Worm (Caenorhabditis elegans): ENCODE results near the gene T13B5.9.

T13B5.9 gene

DNA sequence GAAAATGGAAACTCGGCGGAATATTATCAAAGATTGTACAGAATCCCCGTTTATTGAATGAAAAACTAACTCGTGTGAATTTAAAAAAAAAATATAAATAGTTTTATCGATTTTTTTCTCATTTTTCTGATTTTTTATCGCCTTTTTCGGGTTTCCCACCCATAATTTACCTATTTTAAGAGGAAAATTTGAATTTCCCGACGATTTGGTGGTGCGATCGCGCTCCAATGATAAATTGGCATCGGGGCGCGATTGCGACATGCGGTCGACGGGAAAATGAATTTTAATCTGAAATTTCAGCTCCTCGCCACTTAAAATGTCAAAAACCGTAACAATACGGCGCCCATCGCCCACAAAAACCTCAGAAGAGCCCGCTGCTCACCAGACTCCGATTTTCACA is 23.4 kb upstream of the T13B5.9 start, which contains the start of gene taf-6.1:
Gene taf-6.1 (plus strand): TSS at position 301 of the 400 bp plus-strand sequence.
- no peak for TF ChIP-seq zip-5 (tag; optimal IDR thresholded peaks at IDR 0.05)
- TF ChIP-seq K02D7.2 (tag; optimal IDR thresholded peaks at IDR 0.05): no peak
- TF ChIP-seq ceh-30 (tag; optimal IDR thresholded peaks at IDR 0.05): no peak
- TF ChIP-seq lin-11 (tag; optimal IDR thresholded peaks at IDR 0.05): no peak
- no peak for TF ChIP-seq ceh-14 (tag; optimal IDR thresholded peaks at IDR 0.05)
- no peak for TF ChIP-seq ahr-1 (tag; optimal IDR thresholded peaks at IDR 0.05)
- no peak for TF ChIP-seq ceh-31 (tag; optimal IDR thresholded peaks at IDR 0.05)
- no peak for TF ChIP-seq pha-2 (tag; optimal IDR thresholded peaks at IDR 0.05)
- TF ChIP-seq ztf-16 (tag; optimal IDR thresholded peaks at IDR 0.05): no peak
- TF ChIP-seq pag-3 (tag; optimal IDR thresholded peaks at IDR 0.05; ENCODE audit: borderline replicate concordance): no peak
- no peak for TF ChIP-seq tbx-2 (tag; optimal IDR thresholded peaks at IDR 0.05)
- no peak for TF ChIP-seq pqm-1 (tag; optimal IDR thresholded peaks at IDR 0.05)

DNA sequence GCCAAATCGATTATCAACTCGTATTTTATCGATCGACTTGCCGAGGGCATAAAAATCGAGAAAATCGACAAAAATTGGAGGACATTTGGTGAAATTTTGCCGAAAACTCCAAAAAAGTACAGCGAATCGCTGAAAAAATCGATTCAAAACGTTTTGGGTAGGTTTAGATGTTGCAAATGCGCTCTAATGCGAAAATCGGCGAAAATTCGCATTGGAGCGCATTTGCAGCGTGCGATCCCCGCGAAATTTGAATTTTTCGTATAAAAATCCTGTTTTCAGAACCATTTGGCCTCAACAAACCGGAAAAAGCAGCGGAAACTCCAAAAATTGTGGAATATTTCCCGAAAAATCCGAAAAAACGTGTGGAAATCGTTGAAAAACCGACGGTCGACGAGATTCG is 22.2 kb upstream of the T13B5.9 start:
- TF ChIP-seq elt-2 (tag; optimal IDR thresholded peaks at IDR 0.05) (no peak), ztf-16 (tag; optimal IDR thresholded peaks at IDR 0.05) (no peak), sox-4 (tag; optimal IDR thresholded peaks at IDR 0.05) (no peak), npax-4 (tag; optimal IDR thresholded peaks at IDR 0.05) (no peak), pqm-1 (tag; optimal IDR thresholded peaks at IDR 0.05) (no peak), che-1 (tag; optimal IDR thresholded peaks at IDR 0.05) (no peak), Y22D7AL.16 (tag; optimal IDR thresholded peaks at IDR 0.05) (no peak), hlh-8 (tag; optimal IDR thresholded peaks at IDR 0.05) (no peak), odd-2 (tag; optimal IDR thresholded peaks at IDR 0.05) (no peak), ceh-48 (tag; optimal IDR thresholded peaks at IDR 0.05) (no peak), unc-86 (tag; optimal IDR thresholded peaks at IDR 0.05) (no peak)

DNA sequence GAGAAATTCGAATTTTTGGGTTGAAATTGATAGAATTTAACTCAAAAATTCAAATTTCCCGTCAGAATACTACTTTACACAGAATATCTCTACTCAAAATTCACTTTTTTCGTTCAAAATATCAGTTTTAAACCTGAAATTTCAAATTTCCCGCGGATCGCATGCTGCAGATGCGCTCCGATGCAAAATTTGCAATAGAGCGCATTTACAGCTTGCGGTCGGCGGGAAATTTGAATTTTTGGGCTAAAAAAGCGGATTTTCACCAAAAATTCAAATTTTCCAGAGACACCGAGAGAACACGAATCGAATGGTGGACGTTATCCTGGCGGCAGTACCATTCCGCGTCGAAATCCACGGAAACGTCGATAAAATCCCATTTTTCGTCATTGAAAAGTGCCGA is 20.4 kb upstream of the T13B5.9 start:
- TF ChIP-seq ceh-34 (tag; optimal IDR thresholded peaks at IDR 0.05): no peak
- TF ChIP-seq nhr-232 (tag; optimal IDR thresholded peaks at IDR 0.05): no peak
- TF ChIP-seq odd-2 (tag; optimal IDR thresholded peaks at IDR 0.05): no peak
- TF ChIP-seq ceh-6 (GFP tag; optimal IDR thresholded peaks at IDR 0.05): no peak

DNA sequence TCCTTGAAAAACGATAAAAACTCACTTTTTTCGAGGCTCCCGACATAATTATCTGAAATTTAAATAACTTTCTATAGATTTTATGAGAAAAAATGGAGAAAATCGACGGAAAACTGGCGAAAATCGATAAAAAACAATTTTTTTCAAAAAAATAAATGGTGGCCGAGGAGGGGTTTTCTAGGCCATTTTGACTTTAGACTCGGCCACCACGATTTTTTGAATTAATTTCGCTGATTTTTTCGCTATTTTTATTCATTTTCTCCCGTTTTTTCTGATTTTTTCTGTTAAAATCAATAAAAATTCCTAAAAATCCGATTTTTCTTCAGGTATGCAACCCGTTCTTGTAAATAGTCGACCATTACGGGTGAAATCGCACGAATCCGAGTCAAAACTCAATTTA is 18.9 kb upstream of the T13B5.9 start, which contains the start of the genes sut-1 and eri-3:
Gene sut-1 (minus strand): TSS at position 58 of the 400 bp plus-strand sequence.
Gene eri-3 (plus strand): TSS at position 327 of the 400 bp plus-strand sequence.
- no peak for TF ChIP-seq Y22D7AL.16 (tag; optimal IDR thresholded peaks at IDR 0.05)
- TF ChIP-seq C38D4.7 (GFP tag; optimal IDR thresholded peaks at IDR 0.05): no peak
- no peak for TF ChIP-seq che-1 (tag; optimal IDR thresholded peaks at IDR 0.05)
- no peak for TF ChIP-seq pqm-1 (tag; optimal IDR thresholded peaks at IDR 0.05)
- no peak for TF ChIP-seq C08G9.2 (tag; optimal IDR thresholded peaks at IDR 0.05)
- TF ChIP-seq ceh-19 (GFP tag; optimal IDR thresholded peaks at IDR 0.05): no peak
- TF ChIP-seq unc-86 (tag; optimal IDR thresholded peaks at IDR 0.05): no peak
- TF ChIP-seq zip-5 (tag; optimal IDR thresholded peaks at IDR 0.05): no peak

DNA sequence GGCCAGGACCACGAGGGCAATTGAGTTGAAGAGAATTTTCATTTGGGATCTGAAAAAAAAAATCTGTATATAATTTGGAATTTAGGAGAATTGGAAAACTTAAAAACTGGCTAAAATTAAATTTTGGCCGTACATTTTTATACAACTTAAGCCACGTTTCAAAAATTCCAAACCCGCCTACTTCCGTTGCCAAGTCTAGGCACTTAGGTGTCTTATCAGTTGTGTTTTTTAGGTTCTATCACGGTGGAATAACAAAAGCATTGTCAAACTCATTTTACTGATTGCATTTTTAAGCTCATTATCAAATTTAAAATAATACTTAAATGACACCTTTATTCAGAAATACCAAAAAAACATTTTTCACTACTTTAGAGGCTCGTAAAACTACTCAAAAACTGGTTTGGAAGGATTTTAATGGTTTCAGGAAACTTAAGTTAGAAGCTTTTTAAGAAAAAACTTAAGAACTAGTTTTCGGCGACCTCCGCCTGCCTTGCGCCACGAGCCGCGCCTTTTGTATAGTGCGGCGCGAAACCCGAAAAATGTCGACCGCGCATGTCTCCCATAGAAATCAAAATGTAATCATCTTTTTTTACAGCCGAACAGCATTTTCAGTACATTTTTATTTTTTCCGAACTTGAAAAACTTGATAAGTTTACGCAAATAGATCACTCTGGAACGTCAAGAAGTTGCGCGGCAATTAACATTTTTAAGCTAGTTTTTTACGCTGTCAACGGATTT is 13.9 kb upstream of the T13B5.9 start, which contains the start of gene lips-13:
Gene lips-13 (minus strand): TSS at position 51 of the 738 bp plus-strand sequence.
- TF ChIP-seq ceh-24 (tag; optimal IDR thresholded peaks at IDR 0.05) (no peak), nfya-1 (tag; optimal IDR thresholded peaks at IDR 0.05) (no peak), C08G9.2 (tag; optimal IDR thresholded peaks at IDR 0.05) (no peak), Y22D7AL.16 (tag; optimal IDR thresholded peaks at IDR 0.05) (no peak), elt-2 (tag; optimal IDR thresholded peaks at IDR 0.05) (no peak), hlh-15 (tag; optimal IDR thresholded peaks at IDR 0.05) (no peak), T23F11.4 (GFP tag; optimal IDR thresholded peaks at IDR 0.05) (no peak)

DNA sequence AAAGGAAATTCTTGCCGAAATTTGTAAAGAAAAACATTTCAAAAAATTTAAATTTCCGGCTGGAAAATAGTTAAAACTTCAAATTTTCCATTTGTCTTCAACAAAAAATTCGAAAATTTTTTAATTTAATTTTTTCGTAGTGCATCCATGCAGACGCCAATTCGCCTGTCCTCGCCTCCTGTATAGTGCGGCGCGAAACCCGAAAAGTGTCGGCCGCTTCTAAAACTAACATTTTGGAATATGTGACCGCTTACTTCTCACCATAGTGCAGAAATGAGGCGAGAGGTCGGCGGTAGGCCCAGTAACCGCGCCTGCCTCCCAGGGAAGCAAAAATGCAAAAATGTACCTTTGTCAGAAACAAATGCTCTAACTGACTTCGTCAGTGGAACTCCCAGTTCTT is 12.2 kb upstream of the T13B5.9 start:
- TF ChIP-seq unc-55 (GFP tag; optimal IDR thresholded peaks at IDR 0.05) (no peak), pag-3 (tag; optimal IDR thresholded peaks at IDR 0.05; ENCODE audit: borderline replicate concordance) (no peak), pqm-1 (tag; optimal IDR thresholded peaks at IDR 0.05) (no peak), Y22D7AL.16 (tag; optimal IDR thresholded peaks at IDR 0.05) (no peak), C38D4.7 (GFP tag; optimal IDR thresholded peaks at IDR 0.05) (no peak), pros-1 (tag; optimal IDR thresholded peaks at IDR 0.05) (no peak), pha-2 (tag; optimal IDR thresholded peaks at IDR 0.05) (no peak)

All from whole organism, late embryonic.